Fruit fly (Drosophila melanogaster) whole organism, embryonic: ENCODE data around the gene CG45011.

Experiments
- CG10321 ChIP-seq: fragments of 200-800 bp; sonication (Bioruptor generic); IDR thresholded peaks from 2 replicates; pipeline ENCODE4 v1.3.6; 2022; ENCODE audit warnings: missing biosample characterization, missing genetic modification characterization
- CG10565 ChIP-seq: fragments of 200-800 bp; sonication (Bioruptor generic); optimal IDR thresholded peaks from 3 replicates; lab custom pipeline; 2016; ENCODE audit warnings: missing biosample characterization, mild to moderate bottlenecking, missing genetic modification characterization
- CG10654 ChIP-seq: fragments of 200-800 bp; sonication (Bioruptor generic); optimal IDR thresholded peaks from 2 replicates; lab custom pipeline; 2016; ENCODE audit warnings: missing biosample characterization, missing genetic modification characterization
- CG11093 ChIP-seq: fragments of 200-800 bp; sonication (Bioruptor generic); IDR thresholded peaks from 3 replicates; pipeline ENCODE4 v1.3.6; 2022; ENCODE audit warnings: missing biosample characterization, missing genetic modification characterization
- CG11398 ChIP-seq: fragments of 200-800 bp; sonication (Bioruptor generic); optimal IDR thresholded peaks from 2 replicates; lab custom pipeline; 2016; ENCODE audit warnings: missing biosample characterization, missing genetic modification characterization
- CG11504 ChIP-seq: fragments of 200-800 bp; sonication (Bioruptor generic); optimal IDR thresholded peaks from 3 replicates; lab custom pipeline; 2019; ENCODE audit warnings: missing biosample characterization, mild to moderate bottlenecking, missing genetic modification characterization, moderate library complexity
- CG1233 ChIP-seq: fragments of 200-800 bp; sonication (Bioruptor generic); optimal IDR thresholded peaks from 4 replicates; lab custom pipeline; 2018; ENCODE audit warnings: missing biosample characterization, mild to moderate bottlenecking, missing genetic modification characterization
- CG13123 ChIP-seq: fragments of 200-800 bp; sonication (Bioruptor generic); optimal IDR thresholded peaks from 2 replicates; lab custom pipeline; 2016; ENCODE audit warnings: missing biosample characterization, missing genetic modification characterization
- CG18011 ChIP-seq: fragments of 200-800 bp; sonication (Bioruptor generic); optimal IDR thresholded peaks from 2 replicates; lab custom pipeline; 2017; ENCODE audit warnings: missing biosample characterization, missing genetic modification characterization, mild to moderate bottlenecking, moderate library complexity, missing genotype
- CG18476 ChIP-seq: fragments of 200-800 bp; sonication (Bioruptor generic); optimal IDR thresholded peaks from 2 replicates; lab custom pipeline; 2016; ENCODE audit warnings: missing biosample characterization, mild to moderate bottlenecking, missing genetic modification characterization
- CG34224 ChIP-seq: fragments of 200-800 bp; sonication (Bioruptor generic); IDR thresholded peaks from 3 replicates; pipeline ENCODE4 v1.3.6; 2022; ENCODE audit warnings: missing biosample characterization, missing genetic modification characterization; ENCODE audit not compliant: partially characterized antibody
- CG4617 ChIP-seq: fragments of 200-800 bp; sonication (Bioruptor generic); optimal IDR thresholded peaks from 3 replicates; lab custom pipeline; 2016; ENCODE audit warnings: missing biosample characterization, missing genetic modification characterization, borderline replicate concordance
- CG6683 ChIP-seq: fragments of 200-800 bp; sonication (Bioruptor generic); optimal IDR thresholded peaks from 2 replicates; lab custom pipeline; 2017; ENCODE audit warnings: missing biosample characterization, mild to moderate bottlenecking, missing genetic modification characterization, missing genetic modification reagents
- CG6813 ChIP-seq: fragments of 200-800 bp; sonication (Bioruptor generic); optimal IDR thresholded peaks from 2 replicates; lab custom pipeline; 2017; ENCODE audit warnings: missing biosample characterization, missing genetic modification characterization, mild to moderate bottlenecking, moderate library complexity, missing genetic modification reagents
- CG7928 ChIP-seq: fragments of 200-800 bp; sonication (Bioruptor generic); optimal IDR thresholded peaks from 2 replicates; lab custom pipeline; 2017; ENCODE audit warnings: missing biosample characterization, mild to moderate bottlenecking, missing genetic modification characterization
- CG8765 ChIP-seq: fragments of 200-800 bp; sonication (Bioruptor generic); IDR thresholded peaks from 2 replicates; pipeline ENCODE4 v1.3.6; 2022; ENCODE audit warnings: missing biosample characterization, missing genetic modification characterization
- CoRest ChIP-seq: fragments of 200-800 bp; sonication (Bioruptor generic); optimal IDR thresholded peaks from 3 replicates; lab custom pipeline; 2018; ENCODE audit warnings: missing biosample characterization, mild to moderate bottlenecking, missing genetic modification characterization, moderate library complexity
- CrebB ChIP-seq: fragments of 200-800 bp; sonication (Bioruptor generic); optimal IDR thresholded peaks from 3 replicates; lab custom pipeline; 2018; ENCODE audit warnings: missing biosample characterization, mild to moderate bottlenecking, missing genetic modification characterization
- D19A ChIP-seq: fragments of 200-800 bp; optimal IDR thresholded peaks from 3 replicates; lab custom pipeline; 2019; ENCODE audit warnings: missing biosample characterization, mild to moderate bottlenecking, missing genetic modification characterization, moderate library complexity
- Dip2 ChIP-seq: fragments of 200-800 bp; sonication (Bioruptor generic); IDR thresholded peaks from 2 replicates; pipeline ENCODE4 v1.3.6; 2022; ENCODE audit warnings: missing biosample characterization, missing genetic modification characterization
- E2f1 ChIP-seq: fragments of 200-800 bp; sonication (Bioruptor generic); IDR thresholded peaks from 2 replicates; pipeline ENCODE4 v1.3.6; 2022; ENCODE audit warnings: missing biosample characterization, missing genetic modification characterization
- HmgZ ChIP-seq: fragments of 200-800 bp; sonication (Bioruptor generic); optimal IDR thresholded peaks from 2 replicates; lab custom pipeline; 2018; ENCODE audit warnings: missing biosample characterization, mild to moderate bottlenecking, missing genetic modification characterization
- Jarid2 ChIP-seq: fragments of 200-800 bp; sonication (Bioruptor generic); optimal IDR thresholded peaks from 3 replicates; lab custom pipeline; 2017; ENCODE audit warnings: mild to moderate bottlenecking, missing biosample characterization, missing genetic modification reagents, missing genetic modification characterization
- MTF-1 ChIP-seq: fragments of 200-800 bp; sonication (Bioruptor generic); optimal IDR thresholded peaks from 2 replicates; lab custom pipeline; 2018; ENCODE audit warnings: missing biosample characterization, mild to moderate bottlenecking, missing genetic modification characterization, borderline replicate concordance
- Mad ChIP-seq: fragments of 200-800 bp; sonication (Bioruptor generic); optimal IDR thresholded peaks from 2 replicates; lab custom pipeline; 2016; ENCODE audit warnings: missing biosample characterization, missing genetic modification characterization
- Med ChIP-seq: fragments of 200-800 bp; sonication (Bioruptor generic); peaks from one replicate; lab custom pipeline; 2016; ENCODE audit warnings: missing biosample characterization, missing genetic modification characterization, mild to moderate bottlenecking, inconsistent platforms, moderate library complexity
- Spps ChIP-seq: fragments of 200-800 bp; sonication (Bioruptor generic); optimal IDR thresholded peaks from 2 replicates; lab custom pipeline; 2018; ENCODE audit warnings: missing biosample characterization, mild to moderate bottlenecking, missing genetic modification characterization
- YL-1 ChIP-seq: fragments of 200-800 bp; sonication (Bioruptor generic); optimal IDR thresholded peaks from 3 replicates; lab custom pipeline; 2017; ENCODE audit warnings: missing biosample characterization, mild to moderate bottlenecking, missing genetic modification characterization
- bcd ChIP-seq: fragments of 200-800 bp; sonication (Bioruptor generic); optimal IDR thresholded peaks from 2 replicates; lab custom pipeline; 2017; ENCODE audit warnings: missing biosample characterization, mild to moderate bottlenecking, missing genetic modification characterization
- caup ChIP-seq: fragments of 200-800 bp; sonication (Bioruptor generic); optimal IDR thresholded peaks from 3 replicates; lab custom pipeline; 2017; ENCODE audit warnings: missing biosample characterization, mild to moderate bottlenecking, missing genetic modification characterization, moderate library complexity; ENCODE audit not compliant: severe bottlenecking
- corto ChIP-seq: fragments of 200-800 bp; sonication (Bioruptor generic); optimal IDR thresholded peaks from 2 replicates; lab custom pipeline; 2016; ENCODE audit warnings: missing biosample characterization, mild to moderate bottlenecking, missing genetic modification characterization, moderate library complexity
- esg ChIP-seq: fragments of 200-800 bp; sonication (Bioruptor generic); conservative IDR thresholded peaks from 2 replicates; pipeline ENCODE4 v1.3.6; 2022; ENCODE audit warnings: missing biosample characterization, missing genetic modification characterization
- eve ChIP-seq, 2 experiments: fragments of >200 bp; optimal IDR thresholded peaks; 2 replicates each; lab custom pipeline; 2017; ENCODE audit warnings: missing biosample characterization in 2 of 2, missing genetic modification characterization in 2 of 2
- gcm ChIP-seq: fragments of 200-800 bp; sonication (Bioruptor generic); optimal IDR thresholded peaks from 2 replicates; lab custom pipeline; 2019; ENCODE audit warnings: missing biosample characterization, mild to moderate bottlenecking, missing genetic modification characterization, moderate library complexity
- gcm2 ChIP-seq: fragments of 200-800 bp; sonication (Bioruptor generic); optimal IDR thresholded peaks from 2 replicates; lab custom pipeline; 2016; ENCODE audit warnings: missing biosample characterization, missing genetic modification characterization
- gsb-n ChIP-seq: fragments of 200-800 bp; sonication (Bioruptor generic); optimal IDR thresholded peaks from 3 replicates; lab custom pipeline; 2018; ENCODE audit warnings: missing biosample characterization, mild to moderate bottlenecking, missing genetic modification characterization
- kay ChIP-seq: fragments of 200-800 bp; sonication (Bioruptor generic); optimal IDR thresholded peaks from 2 replicates; lab custom pipeline; 2016; ENCODE audit warnings: missing biosample characterization, missing genetic modification characterization
- lab ChIP-seq: fragments of 200-800 bp; sonication (Bioruptor generic); optimal IDR thresholded peaks from 3 replicates; lab custom pipeline; 2017; ENCODE audit warnings: missing biosample characterization, missing genetic modification characterization, mild to moderate bottlenecking, moderate library complexity, missing genetic modification reagents
- repo ChIP-seq: fragments of 200-800 bp; sonication (Bioruptor generic); optimal IDR thresholded peaks from 2 replicates; lab custom pipeline; 2016; ENCODE audit warnings: missing biosample characterization, missing genetic modification characterization
- salm ChIP-seq: fragments of 200-800 bp; sonication (Bioruptor generic); optimal IDR thresholded peaks from 2 replicates; lab custom pipeline; 2018; ENCODE audit warnings: missing biosample characterization, mild to moderate bottlenecking, missing genetic modification characterization
- sc ChIP-seq, 3 experiments: fragments of >200 bp in 2 of 3; fragments of 200-800 bp in 1 of 3; sonication (Bioruptor generic) in 1 of 3; optimal IDR thresholded peaks; 2 replicates in 2 of 3; 3 replicates in 1 of 3; lab custom pipeline; 2017; ENCODE audit warnings: mild to moderate bottlenecking in 1 of 3, missing biosample characterization in 1 of 3, missing genetic modification characterization in 1 of 3, missing genetic modification reagents in 1 of 3
- sens ChIP-seq: fragments of 200-800 bp; sonication (Bioruptor generic); peaks from one replicate; lab custom pipeline; 2016; ENCODE audit warnings: missing biosample characterization, missing genetic modification characterization
- sens-2 ChIP-seq: fragments of 200-800 bp; sonication (Bioruptor generic); IDR thresholded peaks from 2 replicates; pipeline ENCODE4 v1.3.6; 2022; ENCODE audit warnings: missing biosample characterization, missing genetic modification characterization
- slp2 ChIP-seq: fragments of 200-800 bp; sonication (Bioruptor generic); optimal IDR thresholded peaks from 2 replicates; lab custom pipeline; 2016; ENCODE audit warnings: missing biosample characterization, missing genetic modification characterization
- so ChIP-seq: fragments of 200-800 bp; sonication (Bioruptor generic); IDR thresholded peaks from 3 replicates; pipeline ENCODE4 v1.3.6; 2022; ENCODE audit warnings: missing biosample characterization, missing genetic modification characterization
- tio ChIP-seq: fragments of 200-800 bp; sonication (Bioruptor generic); optimal IDR thresholded peaks from 2 replicates; lab custom pipeline; 2017; ENCODE audit warnings: missing biosample characterization, missing genetic modification characterization, inconsistent platforms
- tll ChIP-seq, 2 experiments: fragments of 200-800 bp in 1 of 2; fragments of >200 bp in 1 of 2; sonication (Bioruptor generic) in 1 of 2; optimal IDR thresholded peaks; 2 replicates each; lab custom pipeline; 2017 to 2019; ENCODE audit warnings: missing biosample characterization in 2 of 2, missing genetic modification characterization in 2 of 2, mild to moderate bottlenecking in 1 of 2, moderate library complexity in 1 of 2
- tna ChIP-seq: fragments of 200-800 bp; sonication (Bioruptor generic); IDR thresholded peaks from 2 replicates; pipeline ENCODE4 v1.3.6; 2022; ENCODE audit warnings: missing biosample characterization, missing genetic modification characterization; ENCODE audit not compliant: partially characterized antibody
- unc-4 ChIP-seq: fragments of 200-800 bp; sonication (Bioruptor generic); IDR thresholded peaks from 2 replicates; pipeline ENCODE4 v1.3.6; 2022; ENCODE audit warnings: missing biosample characterization, missing genetic modification characterization; ENCODE audit not compliant: partially characterized antibody
- wor ChIP-seq: fragments of 200-800 bp; sonication (Bioruptor generic); IDR thresholded peaks from 2 replicates; pipeline ENCODE4 v1.3.6; 2022; ENCODE audit warnings: missing biosample characterization, missing genetic modification characterization

CG45011 gene

DNA sequence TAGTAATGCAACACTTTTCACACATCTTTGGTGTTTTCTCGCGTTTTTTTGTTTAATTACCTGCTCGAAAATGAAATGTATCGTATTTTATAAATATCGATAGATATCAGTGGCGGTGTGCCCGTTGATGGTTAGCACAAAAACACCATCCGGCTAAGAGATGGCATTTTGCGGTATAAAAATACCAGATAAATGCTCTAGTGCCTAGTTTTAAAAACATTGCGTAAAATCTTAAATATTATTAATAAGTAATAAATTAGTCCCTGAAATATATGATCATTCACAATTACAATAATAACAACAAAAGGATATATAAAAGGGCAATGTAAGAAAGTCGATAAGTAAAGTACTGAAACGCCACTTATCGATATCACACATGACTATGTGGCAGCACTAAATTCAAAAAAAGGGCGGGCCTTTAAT is 20.2 kb upstream of the CG45011 start, which contains the start of gene CycY (continued):
- TF ChIP-seq Dip2 (GFP tag; lab: Robert Waterston, UW) = no peak
- TF ChIP-seq caup (GFP tag; lab: Kevin White, UChicago) = no peak
- TF ChIP-seq CG11504 (tag; lab: Kevin White, UChicago) = peak; percentile 42
- no peak for TF ChIP-seq gcm (GFP tag; lab: Kevin White, UChicago)
- TF ChIP-seq gcm2 (GFP tag; lab: Kevin White, UChicago) = no peak
- no peak for TF ChIP-seq CG10565 (GFP tag; lab: Kevin White, UChicago)
- TF ChIP-seq lab = no peak
- TF ChIP-seq Spps (tag; lab: Kevin White, UChicago) = peak; percentile 15
- peak; percentile 74; the same call in 2 of the 3 replicates for TF ChIP-seq CG34224 (GFP tag; lab: Robert Waterston, UW)
- TF ChIP-seq sc (optimal IDR thresholded peaks at IDR 0.05; lab: Kevin White, UChicago) = no peak
- TF ChIP-seq sc (GFP tag; optimal IDR thresholded peaks at IDR 0.05; lab: Kevin White, UChicago) = no peak
- no peak for TF ChIP-seq CG10321 (GFP tag; lab: Robert Waterston, UW)
- no peak for TF ChIP-seq CG6683
- no peak for TF ChIP-seq Mad (GFP tag; lab: Kevin White, UChicago)
- TF ChIP-seq CoRest = peak; percentile 30
- TF ChIP-seq CG18476 (GFP tag; lab: Kevin White, UChicago) = no peak
- no peak for TF ChIP-seq CG7928 (GFP tag; lab: Kevin White, UChicago)
- TF ChIP-seq slp2 (GFP tag; lab: Kevin White, UChicago) = no peak
- no peak for TF ChIP-seq wor (GFP tag; lab: Robert Waterston, UW)
- TF ChIP-seq CG1233 (GFP tag; lab: Kevin White, UChicago) = no peak
- TF ChIP-seq E2f1 = no peak
- TF ChIP-seq YL-1 (GFP tag; lab: Kevin White, UChicago) = peak; percentile 40
- no peak for TF ChIP-seq CG11093
- TF ChIP-seq tll (GFP tag; optimal IDR thresholded peaks at IDR 0.05; lab: Kevin White, UChicago) = no peak
- no peak for TF ChIP-seq D19A (tag; lab: Kevin White, UChicago)
- TF ChIP-seq Med (GFP tag; lab: Kevin White, UChicago) = peak; percentile 80
- no peak for TF ChIP-seq repo (GFP tag; lab: Kevin White, UChicago)
- TF ChIP-seq CG13123 = no peak
- no peak for TF ChIP-seq eve (GFP tag; optimal IDR thresholded peaks at IDR 0.05; lab: Kevin White, UChicago)
- TF ChIP-seq esg = no peak
- TF ChIP-seq so (GFP tag; lab: Robert Waterston, UW) = no peak
- TF ChIP-seq bcd (GFP tag; lab: Kevin White, UChicago) = no peak
- TF ChIP-seq tna = no peak
- TF ChIP-seq sens = peak; percentile 80
- peak; percentile 38 for TF ChIP-seq gsb-n
- no peak for TF ChIP-seq Jarid2 (GFP tag; lab: Kevin White, UChicago)
- no peak for TF ChIP-seq CrebB
- no peak for TF ChIP-seq CG18011 (GFP tag; lab: Kevin White, UChicago)
- TF ChIP-seq CG10654 (GFP tag; lab: Kevin White, UChicago) = no peak
- TF ChIP-seq HmgZ (tag; lab: Kevin White, UChicago) = peak; percentile 36
- no peak for TF ChIP-seq kay (GFP tag; lab: Kevin White, UChicago)
- TF ChIP-seq salm (tag; lab: Kevin White, UChicago) = no peak
- no peak for TF ChIP-seq corto (GFP tag; lab: Kevin White, UChicago)
- TF ChIP-seq CG6813 (GFP tag; lab: Kevin White, UChicago) = no peak
- no peak for TF ChIP-seq CG4617 (GFP tag; lab: Kevin White, UChicago)
- TF ChIP-seq tio = no peak
- TF ChIP-seq MTF-1 (GFP tag; lab: Kevin White, UChicago) = no peak
- no peak for TF ChIP-seq sens-2
- TF ChIP-seq CG8765 (GFP tag; lab: Robert Waterston, UW) = no peak
- no peak for TF ChIP-seq CG11398 (GFP tag; lab: Kevin White, UChicago)
- peak; percentile 71 for TF ChIP-seq unc-4 (GFP tag; lab: Robert Waterston, UW)
